Fruit fly (Drosophila melanogaster) whole organism, embryonic: ENCODE results near the gene RpL34b.

Source experiments
- Ada2b ChIP-seq: fragments of 200-800 bp; sonication (Bioruptor generic); IDR thresholded peaks from 2 replicates; pipeline ENCODE4 v1.3.6; 2022; ENCODE audit warnings: missing biosample characterization, missing genetic modification characterization
- Antp ChIP-seq: fragments of 200-800 bp; sonication (Bioruptor generic); optimal IDR thresholded peaks from 3 replicates; lab custom pipeline; 2016; ENCODE audit warnings: missing biosample characterization, missing genetic modification characterization
- B-H1 ChIP-seq: fragments of 200-800 bp; sonication (Bioruptor generic); IDR thresholded peaks from 3 replicates; pipeline ENCODE4 v1.3.6; 2022; ENCODE audit warnings: missing biosample characterization, missing genetic modification characterization
- CG12299 ChIP-seq: fragments of 200-800 bp; sonication (Bioruptor generic); optimal IDR thresholded peaks from 2 replicates; lab custom pipeline; 2018; ENCODE audit warnings: missing biosample characterization, mild to moderate bottlenecking, missing genetic modification characterization
- CG13123 ChIP-seq: fragments of 200-800 bp; sonication (Bioruptor generic); optimal IDR thresholded peaks from 2 replicates; lab custom pipeline; 2016; ENCODE audit warnings: missing biosample characterization, missing genetic modification characterization
- CG15073 ChIP-seq: fragments of 200-800 bp; sonication (Bioruptor generic); optimal IDR thresholded peaks from 2 replicates; lab custom pipeline; 2016; ENCODE audit warnings: missing biosample characterization, missing genetic modification characterization
- CG15514 ChIP-seq: fragments of 200-800 bp; sonication (Bioruptor generic); optimal IDR thresholded peaks from 3 replicates; lab custom pipeline; 2017; ENCODE audit warnings: missing biosample characterization, missing genetic modification characterization, mild to moderate bottlenecking, moderate library complexity, missing genetic modification reagents
- CG15601 ChIP-seq: fragments of 200-800 bp; sonication (Bioruptor generic); optimal IDR thresholded peaks from 3 replicates; lab custom pipeline; 2019; ENCODE audit warnings: missing biosample characterization, mild to moderate bottlenecking, missing genetic modification characterization, moderate library complexity
- CG18262 ChIP-seq: fragments of 200-800 bp; optimal IDR thresholded peaks from 3 replicates; lab custom pipeline; 2019; ENCODE audit warnings: missing biosample characterization, mild to moderate bottlenecking, missing genetic modification characterization, moderate library complexity
- CG2129 ChIP-seq: fragments of 200-800 bp; sonication (Bioruptor generic); IDR thresholded peaks from 2 replicates; pipeline ENCODE4 v1.3.6; 2022; ENCODE audit warnings: missing biosample characterization, missing genetic modification characterization; ENCODE audit not compliant: partially characterized antibody
- CG3163 ChIP-seq: fragments of 200-800 bp; sonication (Bioruptor generic); optimal IDR thresholded peaks from 3 replicates; lab custom pipeline; 2016; ENCODE audit warnings: missing biosample characterization, missing genetic modification characterization
- CG32772 ChIP-seq: fragments of 200-800 bp; sonication (Bioruptor generic); IDR thresholded peaks from 2 replicates; pipeline ENCODE4 v1.3.6; 2022; ENCODE audit warnings: missing biosample characterization, missing genetic modification characterization
- CG33213 ChIP-seq: fragments of 200-800 bp; sonication (Bioruptor generic); optimal IDR thresholded peaks from 3 replicates; lab custom pipeline; 2016; ENCODE audit warnings: missing biosample characterization, missing genetic modification characterization
- CG6654 ChIP-seq: fragments of 200-800 bp; sonication (Bioruptor generic); optimal IDR thresholded peaks from 2 replicates; lab custom pipeline; 2017; ENCODE audit warnings: missing biosample characterization, mild to moderate bottlenecking, missing genetic modification characterization
- CG7963 ChIP-seq: fragments of 200-800 bp; sonication (Bioruptor generic); IDR thresholded peaks from 3 replicates; pipeline ENCODE4 v1.3.6; 2022; ENCODE audit warnings: missing biosample characterization, missing genetic modification characterization; ENCODE audit not compliant: partially characterized antibody
- CG8089 ChIP-seq: fragments of 200-800 bp; sonication (Bioruptor generic); optimal IDR thresholded peaks from 3 replicates; lab custom pipeline; 2016; ENCODE audit warnings: missing biosample characterization, missing genetic modification characterization
- CG8281 ChIP-seq: fragments of 200-800 bp; sonication (Bioruptor generic); optimal IDR thresholded peaks from 2 replicates; lab custom pipeline; 2018; ENCODE audit warnings: missing biosample characterization, mild to moderate bottlenecking, missing genetic modification characterization, moderate library complexity
- CG8359 ChIP-seq: fragments of 200-800 bp; sonication (Bioruptor generic); optimal IDR thresholded peaks from 2 replicates; lab custom pipeline; 2017; ENCODE audit warnings: missing biosample characterization, mild to moderate bottlenecking, missing genetic modification characterization, borderline replicate concordance
- CG8765 ChIP-seq: fragments of 200-800 bp; sonication (Bioruptor generic); IDR thresholded peaks from 2 replicates; pipeline ENCODE4 v1.3.6; 2022; ENCODE audit warnings: missing biosample characterization, missing genetic modification characterization
- Camta ChIP-seq: fragments of 200-800 bp; sonication (Bioruptor generic); optimal IDR thresholded peaks from 2 replicates; lab custom pipeline; 2016; ENCODE audit warnings: missing biosample characterization, missing genetic modification characterization
- D19A ChIP-seq: fragments of 200-800 bp; optimal IDR thresholded peaks from 3 replicates; lab custom pipeline; 2019; ENCODE audit warnings: missing biosample characterization, mild to moderate bottlenecking, missing genetic modification characterization, moderate library complexity
- Dp ChIP-seq: fragments of 200-800 bp; sonication (Bioruptor generic); optimal IDR thresholded peaks from 2 replicates; lab custom pipeline; 2018; ENCODE audit warnings: missing biosample characterization, mild to moderate bottlenecking, missing genetic modification characterization, moderate library complexity
- E2f1 ChIP-seq: fragments of 200-800 bp; sonication (Bioruptor generic); IDR thresholded peaks from 2 replicates; pipeline ENCODE4 v1.3.6; 2022; ENCODE audit warnings: missing biosample characterization, missing genetic modification characterization
- Fer3 ChIP-seq: fragments of 200-800 bp; sonication (Bioruptor generic); optimal IDR thresholded peaks from 2 replicates; lab custom pipeline; 2018; ENCODE audit warnings: missing biosample characterization, mild to moderate bottlenecking, missing genetic modification characterization, moderate library complexity
- Gsc ChIP-seq: fragments of 200-800 bp; sonication (Bioruptor generic); IDR thresholded peaks from 2 replicates; pipeline ENCODE4 v1.3.6; 2022; ENCODE audit warnings: missing biosample characterization, missing genetic modification characterization
- HmgD ChIP-seq: fragments of 200-800 bp; sonication (Bioruptor generic); optimal IDR thresholded peaks from 3 replicates; lab custom pipeline; 2016; ENCODE audit warnings: missing biosample characterization, missing genetic modification characterization
- Kr ChIP-seq: fragments of 200-800 bp; sonication (Bioruptor generic); optimal IDR thresholded peaks from 2 replicates; lab custom pipeline; 2017; ENCODE audit warnings: missing biosample characterization, mild to moderate bottlenecking, missing genetic modification characterization
- MBD-R2 ChIP-seq: fragments of 200-800 bp; sonication (Bioruptor generic); IDR thresholded peaks from 2 replicates; pipeline ENCODE4 v1.3.6; 2022; ENCODE audit warnings: missing biosample characterization, missing genetic modification characterization
- Mes4 ChIP-seq: fragments of 200-800 bp; sonication (Bioruptor generic); optimal IDR thresholded peaks from 2 replicates; lab custom pipeline; 2016; ENCODE audit warnings: missing biosample characterization, missing genetic modification characterization
- Nf-YB ChIP-seq: fragments of 200-800 bp; sonication (Bioruptor generic); optimal IDR thresholded peaks from 3 replicates; lab custom pipeline; 2019; ENCODE audit warnings: missing biosample characterization, mild to moderate bottlenecking, missing genetic modification characterization, moderate library complexity
- ato ChIP-seq: fragments of 200-800 bp; sonication (Bioruptor generic); IDR thresholded peaks from 2 replicates; pipeline ENCODE4 v1.3.6; 2022; ENCODE audit warnings: missing biosample characterization, missing genetic modification characterization; ENCODE audit not compliant: partially characterized antibody
- bab2 ChIP-seq: fragments of 200-800 bp; sonication (Bioruptor generic); optimal IDR thresholded peaks from 2 replicates; lab custom pipeline; 2016; ENCODE audit warnings: missing biosample characterization, missing genetic modification characterization
- bigmax ChIP-seq: fragments of 200-800 bp; sonication (Bioruptor generic); optimal IDR thresholded peaks from 2 replicates; lab custom pipeline; 2018; ENCODE audit warnings: missing biosample characterization, mild to moderate bottlenecking, missing genetic modification characterization
- crc ChIP-seq: fragments of 200-800 bp; sonication (Bioruptor generic); optimal IDR thresholded peaks from 2 replicates; lab custom pipeline; 2016; ENCODE audit warnings: missing biosample characterization, missing genetic modification characterization
- da ChIP-seq: fragments of 200-800 bp; sonication (Bioruptor generic); optimal IDR thresholded peaks from 2 replicates; lab custom pipeline; 2016; ENCODE audit warnings: missing biosample characterization, missing genetic modification characterization
- dan ChIP-seq: fragments of 200-800 bp; sonication (Bioruptor generic); IDR thresholded peaks from 2 replicates; pipeline ENCODE4 v1.3.6; 2022; ENCODE audit warnings: missing biosample characterization, missing genetic modification characterization
- danr ChIP-seq: fragments of 200-800 bp; sonication (Bioruptor generic); IDR thresholded peaks from 2 replicates; pipeline ENCODE4 v1.3.6; 2022; ENCODE audit warnings: missing biosample characterization, missing genetic modification characterization
- gcm2 ChIP-seq: fragments of 200-800 bp; sonication (Bioruptor generic); optimal IDR thresholded peaks from 2 replicates; lab custom pipeline; 2016; ENCODE audit warnings: missing biosample characterization, missing genetic modification characterization
- gem ChIP-seq: fragments of 200-800 bp; sonication (Bioruptor generic); optimal IDR thresholded peaks from 2 replicates; lab custom pipeline; 2019; ENCODE audit warnings: missing biosample characterization, mild to moderate bottlenecking, missing genetic modification characterization, moderate library complexity
- gt ChIP-seq: fragments of 200-800 bp; sonication (Bioruptor generic); IDR thresholded peaks from 2 replicates; pipeline ENCODE4 v1.3.6; 2022; ENCODE audit warnings: missing biosample characterization, missing genetic modification characterization
- h ChIP-seq: fragments of >200 bp; optimal IDR thresholded peaks from 2 replicates; lab custom pipeline; 2017
- insv ChIP-seq, 2 experiments: fragments of 200-800 bp; sonication (Bioruptor generic); optimal IDR thresholded peaks; 3 replicates each; lab custom pipeline; 2016 to 2018; ENCODE audit warnings: missing biosample characterization in 2 of 2, missing genetic modification characterization in 2 of 2
- luna ChIP-seq: fragments of 200-800 bp; sonication (Bioruptor generic); optimal IDR thresholded peaks from 2 replicates; lab custom pipeline; 2016; ENCODE audit warnings: missing biosample characterization, missing genetic modification characterization
- nerfin-1 ChIP-seq: fragments of 200-800 bp; sonication (Bioruptor generic); optimal IDR thresholded peaks from 3 replicates; lab custom pipeline; 2019; ENCODE audit warnings: missing biosample characterization, mild to moderate bottlenecking, missing genetic modification characterization, moderate library complexity
- pita ChIP-seq: fragments of 200-800 bp; sonication (Bioruptor generic); optimal IDR thresholded peaks from 2 replicates; lab custom pipeline; 2017; ENCODE audit warnings: missing biosample characterization, mild to moderate bottlenecking, missing genetic modification characterization
- repo ChIP-seq: fragments of 200-800 bp; sonication (Bioruptor generic); optimal IDR thresholded peaks from 2 replicates; lab custom pipeline; 2016; ENCODE audit warnings: missing biosample characterization, missing genetic modification characterization
- schlank ChIP-seq: fragments of 200-800 bp; sonication (Bioruptor generic); optimal IDR thresholded peaks from 2 replicates; lab custom pipeline; 2018; ENCODE audit warnings: missing biosample characterization, mild to moderate bottlenecking, missing genetic modification characterization
- shn ChIP-seq: fragments of 200-800 bp; sonication (Bioruptor generic); optimal IDR thresholded peaks from 3 replicates; lab custom pipeline; 2016; ENCODE audit warnings: missing biosample characterization, missing genetic modification characterization
- sna ChIP-seq: fragments of 200-800 bp; sonication (Bioruptor generic); IDR thresholded peaks from 2 replicates; pipeline ENCODE4 v1.3.6; 2022; ENCODE audit warnings: missing biosample characterization, missing genetic modification characterization; ENCODE audit not compliant: partially characterized antibody
- stc ChIP-seq: fragments of 200-800 bp; sonication (Bioruptor generic); IDR thresholded peaks from 2 replicates; pipeline ENCODE4 v1.3.6; 2022; ENCODE audit warnings: missing biosample characterization, missing genetic modification characterization
- sug ChIP-seq: fragments of 200-800 bp; optimal IDR thresholded peaks from 2 replicates; lab custom pipeline; 2019; ENCODE audit warnings: missing biosample characterization, mild to moderate bottlenecking, missing genetic modification characterization, moderate library complexity

RpL34b gene

DNA sequence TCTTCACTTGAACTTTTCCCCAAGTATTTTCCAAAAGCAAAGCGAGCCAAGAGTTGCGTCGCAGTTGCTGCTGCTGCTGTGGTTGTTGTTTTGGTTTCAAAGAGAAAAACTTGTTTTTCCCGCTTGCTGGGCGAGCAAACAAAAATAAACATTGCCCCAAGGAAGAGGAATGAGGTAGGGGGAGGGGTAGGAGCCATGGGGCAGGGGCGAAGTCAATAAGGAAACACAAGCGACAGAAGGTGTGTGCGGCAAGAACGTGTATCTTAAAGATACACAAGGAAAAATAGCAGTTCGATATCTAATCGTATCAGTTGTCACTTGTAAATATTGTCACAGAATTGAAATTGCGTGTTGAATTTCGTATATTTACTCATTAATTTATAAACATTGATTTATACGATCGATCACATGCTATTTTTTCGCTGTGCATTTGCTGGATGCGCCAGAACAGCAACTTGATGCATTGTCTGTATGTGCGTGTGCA, 7.4 kb downstream of the RpL34b start (continued):
- TF ChIP-seq repo (GFP tag; lab: Kevin White, UChicago) (no peak), CG33213 (GFP tag; lab: Kevin White, UChicago) (peak; percentile 30), D19A (peak; percentile 78), CG8281 (tag; lab: Kevin White, UChicago) (peak; percentile 43), insv (GFP tag; optimal IDR thresholded peaks at IDR 0.05; lab: Kevin White, UChicago) (no peak), Dp (no peak), Kr (GFP tag; lab: Kevin White, UChicago) (peak; percentile 87), B-H1 (GFP tag; lab: Robert Waterston, UW) (no peak; the same call in 2 of the 3 replicates), sug (tag; lab: Kevin White, UChicago) (no peak), CG18262 (tag; lab: Kevin White, UChicago) (peak; percentile 87), Ada2b (GFP tag; lab: Robert Waterston, UW) (peak; percentile 31; the same call in 1 of the 2 replicates), CG2129 (GFP tag; lab: Robert Waterston, UW) (no peak), CG7963 (GFP tag; lab: Robert Waterston, UW) (no peak), bab2 (GFP tag; lab: Kevin White, UChicago) (peak; percentile 63), HmgD (GFP tag; lab: Kevin White, UChicago) (no peak), CG12299 (tag; lab: Kevin White, UChicago) (peak; percentile 40), luna (GFP tag; lab: Kevin White, UChicago) (no peak), h (lab: Kevin White, UChicago) (no peak), gem (tag; lab: Kevin White, UChicago) (peak; percentile 83), CG8359 (GFP tag; lab: Kevin White, UChicago) (peak; percentile 71), dan (GFP tag; lab: Robert Waterston, UW) (0 out of 2 replicates have a peak, but pooled peaks have one; percentile 6), CG3163 (GFP tag; lab: Kevin White, UChicago) (no peak), CG8089 (GFP tag; lab: Kevin White, UChicago) (peak; percentile 13), pita (GFP tag; lab: Kevin White, UChicago) (no peak), ato (no peak), da (GFP tag; lab: Kevin White, UChicago) (no peak), CG15073 (GFP tag; lab: Kevin White, UChicago) (peak; percentile 13), Gsc (no peak), E2f1 (GFP tag; lab: Robert Waterston, UW) (peak; percentile 74), gt (GFP tag; lab: Robert Waterston, UW) (no peak), nerfin-1 (peak; percentile 68), bigmax (GFP tag; lab: Kevin White, UChicago) (no peak), schlank (tag; lab: Kevin White, UChicago) (peak; percentile 35), danr (GFP tag; lab: Robert Waterston, UW) (no peak), sna (GFP tag; lab: Robert Waterston, UW) (no peak), Fer3 (tag; lab: Kevin White, UChicago) (peak; percentile 51), MBD-R2 (GFP tag; lab: Robert Waterston, UW) (no peak), Antp (GFP tag; lab: Kevin White, UChicago) (peak; percentile 24), shn (peak; percentile 38), CG13123 (GFP tag; lab: Kevin White, UChicago) (peak; percentile 52), CG15601 (tag; lab: Kevin White, UChicago) (peak; percentile 82), Mes4 (GFP tag; lab: Kevin White, UChicago) (no peak), crc (GFP tag; lab: Kevin White, UChicago) (peak; percentile 15), CG15514 (GFP tag; lab: Kevin White, UChicago) (peak; percentile 48), CG32772 (GFP tag; lab: Robert Waterston, UW) (peak; percentile 49; the same call in 1 of the 2 replicates), Camta (GFP tag; lab: Kevin White, UChicago) (peak; percentile 36), Nf-YB (GFP tag; lab: Kevin White, UChicago) (peak; percentile 62), stc (GFP tag; lab: Robert Waterston, UW) (peak; percentile 53; the same call in 1 of the 2 replicates), CG8765 (GFP tag; lab: Robert Waterston, UW) (no peak; the same call in 1 of the 2 replicates), gcm2 (no peak), CG6654 (peak; percentile 42)
